Worm (Caenorhabditis elegans) whole organism, L2 larva: Measurements from ENCODE around the gene C34C12.12.
A peak's percentile ranks its signal among the peaks of the same experiment; 100 is the strongest.

Source experiments
- F13H6.1 ChIP-seq: sonication (generic microtip); optimal IDR thresholded peaks from 2 replicates; lab custom pipeline; 2016; ENCODE audit warnings: missing genetic modification characterization, missing compliant biosample characterization
- R02D3.7 ChIP-seq: fragments of 150-350 bp; optimal IDR thresholded peaks from 2 replicates; lab custom pipeline; 2014; ENCODE audit warnings: missing biosample characterization, missing genetic modification characterization
- Y55F3AM.14 ChIP-seq: fragments of 200-800 bp; sonication (Bioruptor generic); optimal IDR thresholded peaks from 2 replicates; lab custom pipeline; 2018; ENCODE audit warnings: mild to moderate bottlenecking, missing genetic modification characterization, missing compliant biosample characterization
- ZK546.5 ChIP-seq: sonication (generic microtip); optimal IDR thresholded peaks from 2 replicates; lab custom pipeline; 2017; ENCODE audit warnings: missing biosample characterization, missing genetic modification characterization
- alr-1 ChIP-seq: fragments of 150-350 bp; optimal IDR thresholded peaks from 2 replicates; lab custom pipeline; 2014; ENCODE audit warnings: missing biosample characterization, missing genetic modification characterization
- aly-2 ChIP-seq: fragments of 150-350 bp; optimal IDR thresholded peaks from 2 replicates; lab custom pipeline; 2014; ENCODE audit warnings: missing biosample characterization, missing genetic modification characterization
- ama-1 ChIP-seq: fragments of 150-350 bp; optimal IDR thresholded peaks from 2 replicates; lab custom pipeline; 2018; ENCODE audit warnings: inconsistent platforms
- ceh-16 ChIP-seq: fragments of 150-350 bp; optimal IDR thresholded peaks from 2 replicates; lab custom pipeline; 2014; ENCODE audit warnings: missing biosample characterization, missing genetic modification characterization
- ceh-82 ChIP-seq: fragments of 150-350 bp; optimal IDR thresholded peaks from 2 replicates; lab custom pipeline; 2014; ENCODE audit warnings: missing biosample characterization, missing genetic modification characterization
- crh-2 ChIP-seq: sonication (generic microtip); optimal IDR thresholded peaks from 2 replicates; lab custom pipeline; 2017; ENCODE audit warnings: missing biosample characterization, missing genetic modification characterization
- dmd-4 ChIP-seq: sonication (generic microtip); optimal IDR thresholded peaks from 2 replicates; lab custom pipeline; 2017; ENCODE audit warnings: missing biosample characterization, missing genetic modification characterization
- egl-27 ChIP-seq: sonication (generic microtip); optimal IDR thresholded peaks from 3 replicates; lab custom pipeline; 2017; ENCODE audit warnings: missing biosample characterization, missing genetic modification reagents, missing genetic modification characterization
- elt-1 ChIP-seq: fragments of 150-350 bp; optimal IDR thresholded peaks from 2 replicates; lab custom pipeline; 2014; ENCODE audit warnings: missing biosample characterization, missing genetic modification characterization
- elt-3 ChIP-seq: sonication (generic microtip); optimal IDR thresholded peaks from 2 replicates; lab custom pipeline; 2017; ENCODE audit warnings: missing biosample characterization, missing genetic modification characterization
- fos-1 ChIP-seq: fragments of 150-350 bp; optimal IDR thresholded peaks from 2 replicates; lab custom pipeline; 2014; ENCODE audit warnings: missing biosample characterization, missing genetic modification characterization
- gmeb-1 ChIP-seq: fragments of 150-350 bp; optimal IDR thresholded peaks from 2 replicates; lab custom pipeline; 2014; ENCODE audit warnings: missing biosample characterization, missing genetic modification characterization
- lin-11 ChIP-seq: fragments of 150-350 bp; sonication (generic microtip); optimal IDR thresholded peaks from 2 replicates; lab custom pipeline; 2014; ENCODE audit warnings: missing biosample characterization, missing genetic modification characterization, inconsistent platforms, mixed read lengths
- lin-13 ChIP-seq: fragments of 150-350 bp; optimal IDR thresholded peaks from 2 replicates; lab custom pipeline; 2014; ENCODE audit warnings: missing biosample characterization, missing genetic modification reagents, missing genetic modification characterization
- lin-39 ChIP-seq: fragments of 150-350 bp; optimal IDR thresholded peaks from 2 replicates; lab custom pipeline; 2014; ENCODE audit warnings: missing biosample characterization, missing genetic modification reagents, missing genetic modification characterization
- lsy-2 ChIP-seq, 2 experiments: fragments of 150-350 bp in 1 of 2; sonication (generic microtip) in 1 of 2; optimal IDR thresholded peaks; 2 replicates each; lab custom pipeline; 2014 to 2017; ENCODE audit warnings: missing biosample characterization in 2 of 2, missing genetic modification characterization in 2 of 2
- mab-5 ChIP-seq: fragments of 150-350 bp; optimal IDR thresholded peaks from 2 replicates; lab custom pipeline; 2014; ENCODE audit warnings: missing biosample characterization, missing genetic modification characterization
- mbf-1 ChIP-seq: sonication (generic microtip); optimal IDR thresholded peaks from 2 replicates; lab custom pipeline; 2017; ENCODE audit warnings: missing biosample characterization, missing genetic modification characterization
- nhr-10 ChIP-seq: sonication (generic microtip); optimal IDR thresholded peaks from 2 replicates; lab custom pipeline; 2017; ENCODE audit warnings: missing biosample characterization, missing genetic modification characterization
- nhr-11 ChIP-seq: fragments of 150-350 bp; optimal IDR thresholded peaks from 2 replicates; lab custom pipeline; 2014; ENCODE audit warnings: missing biosample characterization, missing genetic modification characterization
- nhr-12 ChIP-seq: fragments of 150-350 bp; optimal IDR thresholded peaks from 2 replicates; lab custom pipeline; 2014; ENCODE audit warnings: missing biosample characterization, missing genetic modification characterization
- nhr-129 ChIP-seq: fragments of 150-350 bp; optimal IDR thresholded peaks from 2 replicates; lab custom pipeline; 2014; ENCODE audit warnings: missing biosample characterization, missing genetic modification characterization
- nhr-21 ChIP-seq: fragments of 150-350 bp; optimal IDR thresholded peaks from 2 replicates; lab custom pipeline; 2014; ENCODE audit warnings: missing biosample characterization, missing genetic modification characterization
- nhr-23 ChIP-seq: fragments of 150-350 bp; optimal IDR thresholded peaks from 2 replicates; lab custom pipeline; 2014; ENCODE audit warnings: missing biosample characterization, missing genetic modification reagents, missing genetic modification characterization
- nhr-237 ChIP-seq: fragments of 150-350 bp; optimal IDR thresholded peaks from 2 replicates; lab custom pipeline; 2014; ENCODE audit warnings: missing biosample characterization, missing genetic modification characterization
- nhr-25 ChIP-seq: fragments of 150-350 bp; sonication (generic microtip); optimal IDR thresholded peaks from 3 replicates; lab custom pipeline; 2014; ENCODE audit warnings: missing biosample characterization, missing genetic modification characterization
- nhr-6 ChIP-seq: fragments of 150-350 bp; optimal IDR thresholded peaks from 2 replicates; lab custom pipeline; 2014; ENCODE audit warnings: missing biosample characterization, missing genetic modification characterization
- peb-1 ChIP-seq: fragments of 150-350 bp; optimal IDR thresholded peaks from 2 replicates; lab custom pipeline; 2014; ENCODE audit warnings: missing biosample characterization, missing genetic modification characterization
- sem-4 ChIP-seq: fragments of 150-350 bp; optimal IDR thresholded peaks from 2 replicates; lab custom pipeline; 2014; ENCODE audit warnings: missing biosample characterization, missing genetic modification reagents, missing genetic modification characterization
- skn-1 ChIP-seq: sonication (generic microtip); optimal IDR thresholded peaks from 2 replicates; lab custom pipeline; 2017; ENCODE audit warnings: missing biosample characterization, missing genetic modification characterization
- sma-3 ChIP-seq: sonication (generic microtip); optimal IDR thresholded peaks from 2 replicates; lab custom pipeline; 2016; ENCODE audit warnings: missing genetic modification reagents, missing genetic modification characterization, missing compliant biosample characterization
- sma-9 ChIP-seq, 2 experiments: fragments of 150-350 bp in 1 of 2; sonication (generic microtip) in 1 of 2; optimal IDR thresholded peaks; 2 replicates each; lab custom pipeline; 2014 to 2016; ENCODE audit warnings: missing genetic modification characterization in 2 of 2, mild to moderate bottlenecking in 1 of 2, missing biosample characterization in 1 of 2, missing compliant biosample characterization in 1 of 2, missing genetic modification reagents in 1 of 2, moderate library complexity in 1 of 2
- snpc-4 ChIP-seq: fragments of 150-350 bp; optimal IDR thresholded peaks from 2 replicates; lab custom pipeline; 2014; ENCODE audit warnings: missing biosample characterization, missing genetic modification characterization
- unc-39 ChIP-seq: fragments of 150-350 bp; optimal IDR thresholded peaks from 2 replicates; lab custom pipeline; 2014; ENCODE audit warnings: missing biosample characterization, missing genetic modification characterization
- unc-55 ChIP-seq: fragments of 150-350 bp; sonication (generic microtip); optimal IDR thresholded peaks from 3 replicates; lab custom pipeline; 2014; ENCODE audit warnings: missing biosample characterization, missing genetic modification reagents, missing genetic modification characterization
- unc-62 ChIP-seq: fragments of 150-350 bp; optimal IDR thresholded peaks from 2 replicates; lab custom pipeline; 2014; ENCODE audit warnings: missing biosample characterization, missing genetic modification reagents, missing genetic modification characterization
- zag-1 ChIP-seq: fragments of 150-350 bp; optimal IDR thresholded peaks from 2 replicates; lab custom pipeline; 2014; ENCODE audit warnings: missing biosample characterization, missing genetic modification characterization
- ztf-1 ChIP-seq: fragments of 200-800 bp; sonication (Bioruptor generic); conservative IDR thresholded peaks from 2 replicates; pipeline ENCODE4 v1.3.6; 2022; ENCODE audit warnings: missing genetic modification characterization, missing compliant biosample characterization
- ztf-11 ChIP-seq: sonication (generic microtip); optimal IDR thresholded peaks from 2 replicates; lab custom pipeline; 2017; ENCODE audit warnings: missing biosample characterization, missing genetic modification characterization

The C34C12.12 gene

ce11 chrIII:3431385-3431784 is 21.6 kb upstream of the C34C12.12 start, which contains the start of gene K01A11.1:
K01A11.1 (minus strand) TSS chrIII:3431485.
- TF ChIP-seq ztf-1 (GFP tag; lab: Robert Waterston, UW) (no peak), sma-3 (GFP tag; lab: Kevin White, UChicago) (no peak), alr-1 (no peak), fos-1 (tag; lab: Kevin White, UChicago) (no peak), sem-4 (no peak), mbf-1 (tag; lab: Kevin White, UChicago) (no peak), nhr-10 (tag; lab: Kevin White, UChicago) (no peak), zag-1 (tag; lab: Kevin White, UChicago) (no peak)

DNA sequence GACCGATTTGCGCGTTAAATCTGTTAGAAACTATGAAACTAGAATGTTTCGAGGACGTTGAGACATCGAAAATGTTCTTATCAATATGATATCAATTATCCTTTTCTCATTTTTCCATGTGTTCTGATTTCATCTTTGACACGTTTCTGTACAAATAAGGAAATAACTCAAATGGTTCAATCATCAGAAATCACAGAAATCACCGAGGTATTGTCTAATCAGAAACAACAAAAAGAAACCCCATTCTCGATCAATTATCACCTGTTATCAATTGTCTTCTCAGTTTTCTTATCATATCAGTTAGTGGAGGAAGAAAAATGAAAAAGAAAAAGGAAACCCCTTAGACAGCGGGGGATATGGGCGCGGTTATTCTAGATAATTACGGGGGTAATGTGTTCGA is 17.8 kb upstream of the C34C12.12 start:
- TF ChIP-seq R02D3.7 (tag; lab: Kevin White, UChicago) (no peak), peb-1 (tag; lab: Kevin White, UChicago) (no peak), unc-39 (tag; lab: Kevin White, UChicago) (no peak), ZK546.5 (tag; lab: Kevin White, UChicago) (no peak), Y55F3AM.14 (GFP tag; lab: Kevin White, UChicago) (no peak), lsy-2 (tag; optimal IDR thresholded peaks at IDR 0.05; lab: Kevin White, UChicago) (no peak), sma-3 (GFP tag; lab: Kevin White, UChicago) (peak; percentile 41), alr-1 (no peak), mab-5 (tag; lab: Kevin White, UChicago) (no peak), egl-27 (tag; lab: Kevin White, UChicago) (peak; percentile 44), sem-4 (no peak), lin-39 (tag; lab: Kevin White, UChicago) (no peak), sma-9 (GFP tag; optimal IDR thresholded peaks at IDR 0.05; lab: Kevin White, UChicago) (peak; percentile 82), sma-9 (tag; optimal IDR thresholded peaks at IDR 0.05; lab: Kevin White, UChicago) (no peak), nhr-25 (tag; lab: Kevin White, UChicago) (peak; percentile 34), snpc-4 (no peak), ztf-11 (no peak), elt-3 (tag; lab: Kevin White, UChicago) (no peak), lin-13 (GFP tag; lab: Kevin White, UChicago) (no peak), nhr-21 (tag; lab: Kevin White, UChicago) (peak; percentile 67), lin-11 (tag; lab: Kevin White, UChicago) (no peak), crh-2 (tag; lab: Kevin White, UChicago) (peak; percentile 28), ama-1 (lab: Kevin White, UChicago) (no peak), elt-1 (tag; lab: Kevin White, UChicago) (no peak), ceh-82 (no peak), nhr-237 (no peak), skn-1 (tag; lab: Kevin White, UChicago) (no peak), ceh-16 (tag; lab: Kevin White, UChicago) (no peak), nhr-23 (tag; lab: Kevin White, UChicago) (no peak), nhr-11 (tag; lab: Kevin White, UChicago) (no peak), fos-1 (tag; lab: Kevin White, UChicago) (peak; percentile 73), gmeb-1 (tag; lab: Kevin White, UChicago) (peak; percentile 10), ztf-1 (GFP tag; lab: Robert Waterston, UW) (no peak)

ce11 chrIII:3437139-3437538 is 15.9 kb upstream of the C34C12.12 start:
- TF ChIP-seq F13H6.1 (tag; lab: Kevin White, UChicago): no peak
- no peak for TF ChIP-seq unc-39 (tag; lab: Kevin White, UChicago)
- TF ChIP-seq nhr-12: no peak
- peak; percentile 77 for TF ChIP-seq zag-1 (tag; lab: Kevin White, UChicago)
- TF ChIP-seq peb-1 (tag; lab: Kevin White, UChicago): no peak
- TF ChIP-seq ama-1 (lab: Kevin White, UChicago): no peak
- no peak for TF ChIP-seq nhr-6
- no peak for TF ChIP-seq sma-3 (GFP tag; lab: Kevin White, UChicago)
- TF ChIP-seq nhr-237: no peak
- TF ChIP-seq ztf-1 (GFP tag; lab: Robert Waterston, UW): no peak
- no peak for TF ChIP-seq aly-2 (tag; lab: Kevin White, UChicago)
- peak; percentile 18 for TF ChIP-seq unc-62 (GFP tag; lab: Kevin White, UChicago)
- no peak for TF ChIP-seq mbf-1 (tag; lab: Kevin White, UChicago)
- no peak for TF ChIP-seq lin-11 (tag; lab: Kevin White, UChicago)
- no peak for TF ChIP-seq lin-39 (tag; lab: Kevin White, UChicago)
- TF ChIP-seq lsy-2 (tag; optimal IDR thresholded peaks at IDR 0.05; lab: Kevin White, UChicago): peak in 1 of 2 experiments; percentile 40
- no peak for TF ChIP-seq nhr-23 (tag; lab: Kevin White, UChicago)
- TF ChIP-seq dmd-4 (tag; lab: Kevin White, UChicago): no peak
- TF ChIP-seq nhr-11 (tag; lab: Kevin White, UChicago): no peak
- TF ChIP-seq mab-5 (tag; lab: Kevin White, UChicago): peak; percentile 49
- TF ChIP-seq unc-55 (GFP tag; lab: Kevin White, UChicago): peak; percentile 47
- no peak for TF ChIP-seq nhr-129
- no peak for TF ChIP-seq snpc-4
- peak; percentile 76 for TF ChIP-seq crh-2 (tag; lab: Kevin White, UChicago)
